Worm (Caenorhabditis elegans) whole organism, L2 larva: Measurements from ENCODE around the gene fshr-1.

ENCODE experiments used
- C34F6.9 ChIP-seq: fragments of 150-350 bp; optimal IDR thresholded peaks from 2 replicates; lab custom pipeline; 2014; ENCODE audit warnings: missing biosample characterization, missing genetic modification characterization
- F13H6.1 ChIP-seq: sonication (generic microtip); optimal IDR thresholded peaks from 2 replicates; lab custom pipeline; 2016; ENCODE audit warnings: missing genetic modification characterization, missing compliant biosample characterization
- Y55F3AM.14 ChIP-seq: fragments of 200-800 bp; sonication (Bioruptor generic); optimal IDR thresholded peaks from 2 replicates; lab custom pipeline; 2018; ENCODE audit warnings: mild to moderate bottlenecking, missing genetic modification characterization, missing compliant biosample characterization
- alr-1 ChIP-seq: fragments of 150-350 bp; optimal IDR thresholded peaks from 2 replicates; lab custom pipeline; 2014; ENCODE audit warnings: missing biosample characterization, missing genetic modification characterization
- ama-1 ChIP-seq: fragments of 150-350 bp; optimal IDR thresholded peaks from 2 replicates; lab custom pipeline; 2018; ENCODE audit warnings: inconsistent platforms
- ceh-16 ChIP-seq: fragments of 150-350 bp; optimal IDR thresholded peaks from 2 replicates; lab custom pipeline; 2014; ENCODE audit warnings: missing biosample characterization, missing genetic modification characterization
- ceh-82 ChIP-seq: fragments of 150-350 bp; optimal IDR thresholded peaks from 2 replicates; lab custom pipeline; 2014; ENCODE audit warnings: missing biosample characterization, missing genetic modification characterization
- crh-2 ChIP-seq: sonication (generic microtip); optimal IDR thresholded peaks from 2 replicates; lab custom pipeline; 2017; ENCODE audit warnings: missing biosample characterization, missing genetic modification characterization
- egl-27 ChIP-seq: sonication (generic microtip); optimal IDR thresholded peaks from 3 replicates; lab custom pipeline; 2017; ENCODE audit warnings: missing biosample characterization, missing genetic modification reagents, missing genetic modification characterization
- elt-1 ChIP-seq: fragments of 150-350 bp; optimal IDR thresholded peaks from 2 replicates; lab custom pipeline; 2014; ENCODE audit warnings: missing biosample characterization, missing genetic modification characterization
- elt-3 ChIP-seq: sonication (generic microtip); optimal IDR thresholded peaks from 2 replicates; lab custom pipeline; 2017; ENCODE audit warnings: missing biosample characterization, missing genetic modification characterization
- fos-1 ChIP-seq: fragments of 150-350 bp; optimal IDR thresholded peaks from 2 replicates; lab custom pipeline; 2014; ENCODE audit warnings: missing biosample characterization, missing genetic modification characterization
- gmeb-1 ChIP-seq: fragments of 150-350 bp; optimal IDR thresholded peaks from 2 replicates; lab custom pipeline; 2014; ENCODE audit warnings: missing biosample characterization, missing genetic modification characterization
- lin-13 ChIP-seq: fragments of 150-350 bp; optimal IDR thresholded peaks from 2 replicates; lab custom pipeline; 2014; ENCODE audit warnings: missing biosample characterization, missing genetic modification reagents, missing genetic modification characterization
- lin-39 ChIP-seq: fragments of 150-350 bp; optimal IDR thresholded peaks from 2 replicates; lab custom pipeline; 2014; ENCODE audit warnings: missing biosample characterization, missing genetic modification reagents, missing genetic modification characterization
- lsy-2 ChIP-seq, 2 experiments: fragments of 150-350 bp in 1 of 2; sonication (generic microtip) in 1 of 2; optimal IDR thresholded peaks; 2 replicates each; lab custom pipeline; 2014 to 2017; ENCODE audit warnings: missing biosample characterization in 2 of 2, missing genetic modification characterization in 2 of 2
- mab-5 ChIP-seq: fragments of 150-350 bp; optimal IDR thresholded peaks from 2 replicates; lab custom pipeline; 2014; ENCODE audit warnings: missing biosample characterization, missing genetic modification characterization
- mbf-1 ChIP-seq: sonication (generic microtip); optimal IDR thresholded peaks from 2 replicates; lab custom pipeline; 2017; ENCODE audit warnings: missing biosample characterization, missing genetic modification characterization
- nhr-10 ChIP-seq: sonication (generic microtip); optimal IDR thresholded peaks from 2 replicates; lab custom pipeline; 2017; ENCODE audit warnings: missing biosample characterization, missing genetic modification characterization
- nhr-11 ChIP-seq: fragments of 150-350 bp; optimal IDR thresholded peaks from 2 replicates; lab custom pipeline; 2014; ENCODE audit warnings: missing biosample characterization, missing genetic modification characterization
- nhr-129 ChIP-seq: fragments of 150-350 bp; optimal IDR thresholded peaks from 2 replicates; lab custom pipeline; 2014; ENCODE audit warnings: missing biosample characterization, missing genetic modification characterization
- nhr-21 ChIP-seq: fragments of 150-350 bp; optimal IDR thresholded peaks from 2 replicates; lab custom pipeline; 2014; ENCODE audit warnings: missing biosample characterization, missing genetic modification characterization
- nhr-23 ChIP-seq: fragments of 150-350 bp; optimal IDR thresholded peaks from 2 replicates; lab custom pipeline; 2014; ENCODE audit warnings: missing biosample characterization, missing genetic modification reagents, missing genetic modification characterization
- nhr-237 ChIP-seq: fragments of 150-350 bp; optimal IDR thresholded peaks from 2 replicates; lab custom pipeline; 2014; ENCODE audit warnings: missing biosample characterization, missing genetic modification characterization
- nhr-77 ChIP-seq: fragments of 150-350 bp; optimal IDR thresholded peaks from 2 replicates; lab custom pipeline; 2014; ENCODE audit warnings: missing biosample characterization, missing genetic modification characterization
- peb-1 ChIP-seq: fragments of 150-350 bp; optimal IDR thresholded peaks from 2 replicates; lab custom pipeline; 2014; ENCODE audit warnings: missing biosample characterization, missing genetic modification characterization
- skn-1 ChIP-seq: sonication (generic microtip); optimal IDR thresholded peaks from 2 replicates; lab custom pipeline; 2017; ENCODE audit warnings: missing biosample characterization, missing genetic modification characterization
- sma-3 ChIP-seq: sonication (generic microtip); optimal IDR thresholded peaks from 2 replicates; lab custom pipeline; 2016; ENCODE audit warnings: missing genetic modification reagents, missing genetic modification characterization, missing compliant biosample characterization
- sma-9 ChIP-seq, 2 experiments: fragments of 150-350 bp in 1 of 2; sonication (generic microtip) in 1 of 2; optimal IDR thresholded peaks; 2 replicates each; lab custom pipeline; 2014 to 2016; ENCODE audit warnings: missing genetic modification characterization in 2 of 2, mild to moderate bottlenecking in 1 of 2, missing biosample characterization in 1 of 2, missing compliant biosample characterization in 1 of 2, missing genetic modification reagents in 1 of 2, moderate library complexity in 1 of 2
- snpc-4 ChIP-seq: fragments of 150-350 bp; optimal IDR thresholded peaks from 2 replicates; lab custom pipeline; 2014; ENCODE audit warnings: missing biosample characterization, missing genetic modification characterization
- unc-55 ChIP-seq: fragments of 150-350 bp; sonication (generic microtip); optimal IDR thresholded peaks from 3 replicates; lab custom pipeline; 2014; ENCODE audit warnings: missing biosample characterization, missing genetic modification reagents, missing genetic modification characterization
- unc-62 ChIP-seq: fragments of 150-350 bp; optimal IDR thresholded peaks from 2 replicates; lab custom pipeline; 2014; ENCODE audit warnings: missing biosample characterization, missing genetic modification reagents, missing genetic modification characterization
- zag-1 ChIP-seq: fragments of 150-350 bp; optimal IDR thresholded peaks from 2 replicates; lab custom pipeline; 2014; ENCODE audit warnings: missing biosample characterization, missing genetic modification characterization
- ztf-1 ChIP-seq: fragments of 200-800 bp; sonication (Bioruptor generic); conservative IDR thresholded peaks from 2 replicates; pipeline ENCODE4 v1.3.6; 2022; ENCODE audit warnings: missing genetic modification characterization, missing compliant biosample characterization
- ztf-11 ChIP-seq: sonication (generic microtip); optimal IDR thresholded peaks from 2 replicates; lab custom pipeline; 2017; ENCODE audit warnings: missing biosample characterization, missing genetic modification characterization

Gene fshr-1

ce11 chrV:9855920-9856852 is 33.5 kb upstream of the fshr-1 start (continued):
- no peak for TF ChIP-seq elt-3
- TF ChIP-seq skn-1, result no peak
- TF ChIP-seq fos-1 (tag; lab: Kevin White, UChicago), result peak; percentile 16
- no peak for TF ChIP-seq nhr-23 (tag; lab: Kevin White, UChicago)
- TF ChIP-seq ama-1, result no peak
- no peak for TF ChIP-seq nhr-11
- TF ChIP-seq C34F6.9 (tag; lab: Kevin White, UChicago), result peak; percentile 44
- no peak for TF ChIP-seq peb-1
- peak; percentile 34 for TF ChIP-seq sma-3
- TF ChIP-seq egl-27 (tag; lab: Kevin White, UChicago), result no peak
- peak; percentile 65 for TF ChIP-seq nhr-129 (tag; lab: Kevin White, UChicago)
- no peak for TF ChIP-seq mbf-1
- TF ChIP-seq nhr-10, result no peak
- no peak for TF ChIP-seq ztf-1
- TF ChIP-seq nhr-21, result no peak
- TF ChIP-seq gmeb-1, result no peak
- no peak for TF ChIP-seq ceh-82 (tag; lab: Kevin White, UChicago)
- no peak for TF ChIP-seq zag-1
- TF ChIP-seq lin-39 (tag; lab: Kevin White, UChicago), result no peak
- peak; percentile 33 for TF ChIP-seq crh-2 (tag; lab: Kevin White, UChicago)
- no peak for TF ChIP-seq lin-13 (GFP tag; lab: Kevin White, UChicago)

ce11 chrV:9856978-9857377 is 32.7 kb upstream of the fshr-1 start:
- TF ChIP-seq fos-1 (tag; lab: Kevin White, UChicago) (peak; percentile 6), ama-1 (no peak), nhr-10 (no peak), C34F6.9 (tag; lab: Kevin White, UChicago) (no peak), zag-1 (no peak), sma-9 (GFP tag; optimal IDR thresholded peaks at IDR 0.05; lab: Kevin White, UChicago) (peak; percentile 7), sma-9 (tag; optimal IDR thresholded peaks at IDR 0.05; lab: Kevin White, UChicago) (no peak), crh-2 (tag; lab: Kevin White, UChicago) (peak; percentile 39), nhr-129 (tag; lab: Kevin White, UChicago) (no peak), snpc-4 (tag; lab: Kevin White, UChicago) (no peak), Y55F3AM.14 (GFP tag; lab: Kevin White, UChicago) (no peak)

ce11 chrV:9859863-9860262 is 29.8 kb upstream of the fshr-1 start, which contains the start of gene lsy-12:
Gene lsy-12, minus strand, starts transcription at chrV:9859963.
- TF ChIP-seq lin-39 (tag; lab: Kevin White, UChicago), result no peak
- no peak for TF ChIP-seq mab-5
- no peak for TF ChIP-seq elt-1 (tag; lab: Kevin White, UChicago)
- TF ChIP-seq unc-55 (GFP tag; lab: Kevin White, UChicago), result no peak
- TF ChIP-seq skn-1, result no peak
- no peak for TF ChIP-seq crh-2 (tag; lab: Kevin White, UChicago)
- no peak for TF ChIP-seq ama-1
- no peak for TF ChIP-seq nhr-21
- no peak for TF ChIP-seq ceh-82 (tag; lab: Kevin White, UChicago)
- TF ChIP-seq ztf-11 (tag; lab: Kevin White, UChicago), result no peak
- no peak for TF ChIP-seq nhr-77 (tag; lab: Kevin White, UChicago)
- no peak for TF ChIP-seq unc-62 (GFP tag; lab: Kevin White, UChicago)
- TF ChIP-seq alr-1 (tag; lab: Kevin White, UChicago), result no peak
- TF ChIP-seq zag-1, result no peak
- TF ChIP-seq snpc-4 (tag; lab: Kevin White, UChicago), result no peak
- TF ChIP-seq sma-3, result no peak
- TF ChIP-seq nhr-10, result no peak
- TF ChIP-seq, all 48 proteins: peak for 0

- TF ChIP-seq lsy-2 (tag; optimal IDR thresholded peaks at IDR 0.05; lab: Kevin White, UChicago) (peak in 1 of 2 experiments; percentile 82), nhr-237 (no peak), ceh-16 (no peak)
- TF ChIP-seq, all 48 proteins: peak for 1
These were observed 29.3 kb upstream of the fshr-1 start for ce11 chrV:9860337-9860736.

- TF ChIP-seq skn-1 (no peak), C34F6.9 (tag; lab: Kevin White, UChicago) (no peak), nhr-129 (tag; lab: Kevin White, UChicago) (no peak), elt-1 (tag; lab: Kevin White, UChicago) (no peak), crh-2 (tag; lab: Kevin White, UChicago) (no peak), sma-9 (GFP tag; optimal IDR thresholded peaks at IDR 0.05; lab: Kevin White, UChicago) (no peak), sma-9 (tag; optimal IDR thresholded peaks at IDR 0.05; lab: Kevin White, UChicago) (no peak), F13H6.1 (tag; lab: Kevin White, UChicago) (no peak), ztf-1 (no peak), lsy-2 (tag; optimal IDR thresholded peaks at IDR 0.05; lab: Kevin White, UChicago) (no peak), ceh-16 (no peak), nhr-77 (tag; lab: Kevin White, UChicago) (no peak), mbf-1 (no peak), zag-1 (no peak)
These were observed 21.3 kb upstream of the fshr-1 start, which contains the start of gene srab-17 for ce11 chrV:9868311-9868710. Gene srab-17, minus strand, starts transcription at chrV:9868411.
